Fruit fly (Drosophila melanogaster): ENCODE results near the gene CG11226.

Gene CG11226

dm6 chr3L:22822544-22823175, 14.2 kb upstream of the CG11226 start (continued):
- TF ChIP-seq CG13894 (tag; optimal IDR thresholded peaks at IDR 0.05) (peak; percentile 30), tio (GFP tag; optimal IDR thresholded peaks at IDR 0.05) (no peak), CG8924 (tag; optimal IDR thresholded peaks at IDR 0.05) (no peak), usp (GFP tag; optimal IDR thresholded peaks at IDR 0.05) (no peak), CG3995 (GFP tag; optimal IDR thresholded peaks at IDR 0.05) (peak; percentile 34), Sin3A (optimal IDR thresholded peaks at IDR 0.05) (no peak), CG6272 (GFP tag; IDR thresholded peaks at IDR 0.05) (no peak), NFAT (GFP tag; IDR thresholded peaks at IDR 0.05) (no peak), onecut (GFP tag; IDR thresholded peaks at IDR 0.05) (peak; percentile 5; the same call in 1 of the 2 replicates), croc (GFP tag; conservative IDR thresholded peaks at IDR 0.05) (no peak), chm (GFP tag; IDR thresholded peaks at IDR 0.05) (no peak), CG10147 (GFP tag; optimal IDR thresholded peaks at IDR 0.05) (no peak), sqz (GFP tag; optimal IDR thresholded peaks at IDR 0.05) (peak; percentile 25), CG10565 (GFP tag; optimal IDR thresholded peaks at IDR 0.05) (no peak), gro (GFP tag; optimal IDR thresholded peaks at IDR 0.05) (peak; percentile 42), CG7839 (tag; optimal IDR thresholded peaks at IDR 0.05) (no peak), Hr39 (optimal IDR thresholded peaks at IDR 0.05) (no peak), Dbx (GFP tag; IDR thresholded peaks at IDR 0.05) (peak; percentile 38; the same call in 1 of the 3 replicates), Hsf (GFP tag; optimal IDR thresholded peaks at IDR 0.05) (no peak), CG7987 (GFP tag; optimal IDR thresholded peaks at IDR 0.05) (peak; percentile 1), caup (GFP tag; optimal IDR thresholded peaks at IDR 0.05; ENCODE audit: severe bottlenecking) (peak; percentile 28), Atf6 (GFP tag; IDR thresholded peaks at IDR 0.05) (peak; percentile 46), CG3847 (GFP tag; IDR thresholded peaks at IDR 0.05) (no peak), CG11398 (GFP tag; optimal IDR thresholded peaks at IDR 0.05) (no peak), CG17361 (GFP tag; IDR thresholded peaks at IDR 0.05) (peak; percentile 75; the same call in 2 of the 3 replicates), Optix (GFP tag; IDR thresholded peaks at IDR 0.05) (no peak), nmo (GFP tag; optimal IDR thresholded peaks at IDR 0.05) (no peak), CG12219 (GFP tag; optimal IDR thresholded peaks at IDR 0.05) (no peak), CG18599 (GFP tag; optimal IDR thresholded peaks at IDR 0.05) (peak; percentile 15), CG17359 (tag; optimal IDR thresholded peaks at IDR 0.05) (peak; percentile 18), dmrt11E (tag; optimal IDR thresholded peaks at IDR 0.05) (no peak), B-H1 (GFP tag; IDR thresholded peaks at IDR 0.05) (no peak), CG16813 (GFP tag; IDR thresholded peaks at IDR 0.05; ENCODE audit: partially characterized antibody) (no peak), Fer1 (GFP tag; optimal IDR thresholded peaks at IDR 0.05) (peak; percentile 37), sd (tag; optimal IDR thresholded peaks at IDR 0.05) (peak; percentile 56), CG7357 (GFP tag; IDR thresholded peaks at IDR 0.05) (peak; percentile 71), Trl (optimal IDR thresholded peaks at IDR 0.05) (peak; percentile 87 to 97), Trl (GFP tag; optimal IDR thresholded peaks at IDR 0.05) (peak; percentile 33), CG32772 (GFP tag; IDR thresholded peaks at IDR 0.05) (no peak), D19A (tag; optimal IDR thresholded peaks at IDR 0.05) (no peak), wek (GFP tag; optimal IDR thresholded peaks at IDR 0.05) (no peak), unpg (GFP tag; optimal IDR thresholded peaks at IDR 0.05) (no peak), CG8388 (GFP tag; optimal IDR thresholded peaks at IDR 0.05) (no peak), Meics (GFP tag; optimal IDR thresholded peaks at IDR 0.05) (no peak), CG14965 (GFP tag; optimal IDR thresholded peaks at IDR 0.05; ENCODE audit: borderline replicate concordance) (no peak), NC2α (GFP tag; optimal IDR thresholded peaks at IDR 0.05) (no peak), CG33213 (GFP tag; optimal IDR thresholded peaks at IDR 0.05) (no peak), CG10543 (GFP tag; optimal IDR thresholded peaks at IDR 0.05) (peak; percentile 27), hth (optimal IDR thresholded peaks at IDR 0.05) (no peak), tgo (GFP tag; IDR thresholded peaks at IDR 0.05) (no peak), TFAM (GFP tag; optimal IDR thresholded peaks at IDR 0.05) (no peak), CHES-1-like (GFP tag; optimal IDR thresholded peaks at IDR 0.05) (no peak)

Data from whole organism, embryonic.